ENCODE assay signal across 2 worm cellular contexts in the genomic region with DNA sequence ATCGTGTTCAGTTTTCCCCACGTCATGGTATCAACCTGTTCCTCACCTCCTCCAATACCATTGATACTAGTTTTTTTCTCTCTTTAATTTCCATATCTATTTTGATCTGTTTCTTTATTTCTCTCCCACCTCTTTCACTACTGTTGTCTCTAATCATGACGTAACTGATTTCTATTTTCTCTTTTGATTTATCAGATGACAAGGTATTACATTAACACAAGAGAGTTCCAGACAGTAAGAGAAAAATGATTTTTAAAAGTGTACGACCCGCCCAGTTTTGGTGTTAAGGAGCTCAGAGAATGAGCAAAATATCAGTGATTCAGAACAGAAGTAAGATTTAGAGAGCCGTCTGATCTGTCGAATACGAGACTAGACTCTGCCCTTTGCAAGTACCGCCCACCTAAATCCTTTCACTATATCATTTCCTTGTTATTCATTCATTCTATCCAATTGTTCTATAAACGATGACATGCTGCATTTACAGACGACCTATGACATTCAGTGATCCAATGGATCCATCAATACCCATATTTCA.
TF ChIP-seq lines count a peak whose summit lies in the region.

Gene nhr-105 (plus strand): TSS at position 485 of the 535 bp plus-strand sequence.

TF ChIP-seq in whole organism, L1 larva, 84 proteins besides CTCF, POLR2A, EP300 and RAD21 (continued from another document):
- TF ChIP-seq ceh-88 (GFP tag; IDR thresholded peaks at IDR 0.05; lab: Robert Waterston, UW) (no peak), Y116A8C.19 (tag; optimal IDR thresholded peaks at IDR 0.05; lab: Kevin White, UChicago; ENCODE audit: borderline replicate concordance) (no peak), nhr-47 (tag; optimal IDR thresholded peaks at IDR 0.05; lab: Kevin White, UChicago) (peak; percentile 73)
TF ChIP-seq in whole organism, L1 larva: peak in this region for 34.

TF ChIP-seq in whole organism, L4 larva, 104 proteins besides CTCF, POLR2A, EP300 and RAD21 (continued from another document):
- peak; percentile 62 for TF ChIP-seq tra-1 (GFP tag; IDR thresholded peaks at IDR 0.05; lab: Robert Waterston, UW)
- peak in 1 of 2 experiments; percentile 59 for TF ChIP-seq mdl-1 (tag; optimal IDR thresholded peaks at IDR 0.05; lab: Kevin White, UChicago)
- TF ChIP-seq mep-1 (tag; optimal IDR thresholded peaks at IDR 0.05; lab: Kevin White, UChicago), result peak; percentile 73
- no peak for TF ChIP-seq spr-3 (GFP tag; optimal IDR thresholded peaks at IDR 0.05; lab: Kevin White, UChicago)
- TF ChIP-seq ztf-7 (tag; optimal IDR thresholded peaks at IDR 0.05; lab: Kevin White, UChicago), result peak; percentile 57
- no peak for TF ChIP-seq daf-8 (GFP tag; IDR thresholded peaks at IDR 0.05; lab: Robert Waterston, UW)
- no peak for TF ChIP-seq snpc-1.2 (GFP tag; IDR thresholded peaks at IDR 0.05; lab: Robert Waterston, UW)
- TF ChIP-seq Y5F2A.4 (GFP tag; optimal IDR thresholded peaks at IDR 0.05; lab: Kevin White, UChicago), result no peak
- peak; percentile 36 for TF ChIP-seq T20F7.1 (GFP tag; optimal IDR thresholded peaks at IDR 0.05; lab: Kevin White, UChicago)
- TF ChIP-seq fos-1 (tag; optimal IDR thresholded peaks at IDR 0.05; lab: Kevin White, UChicago), result no peak
